Fruit fly (Drosophila melanogaster) whole organism, embryonic: ENCODE results near the gene CG9775.
A peak's percentile ranks its signal among the peaks of the same experiment; 100 is the strongest.

ENCODE experiments used
- B-H2 ChIP-seq: fragments of 200-800 bp; sonication (Bioruptor generic); optimal IDR thresholded peaks from 2 replicates; lab custom pipeline; 2018; ENCODE audit warnings: missing biosample characterization, mild to moderate bottlenecking, missing genetic modification characterization
- CG10959 ChIP-seq: fragments of 200-800 bp; sonication (Bioruptor generic); IDR thresholded peaks from 2 replicates; pipeline ENCODE4 v1.3.6; 2022; ENCODE audit warnings: missing biosample characterization, missing genetic modification characterization
- CG12744 ChIP-seq: fragments of 200-800 bp; sonication (Bioruptor generic); optimal IDR thresholded peaks from 2 replicates; lab custom pipeline; 2016; ENCODE audit warnings: missing biosample characterization, missing genetic modification characterization
- CG12769 ChIP-seq: fragments of 200-800 bp; sonication (Bioruptor generic); optimal IDR thresholded peaks from 2 replicates; lab custom pipeline; 2019; ENCODE audit warnings: missing biosample characterization, mild to moderate bottlenecking, missing genetic modification characterization, moderate library complexity
- CG1647 ChIP-seq: fragments of 200-800 bp; sonication (Bioruptor generic); optimal IDR thresholded peaks from 3 replicates; lab custom pipeline; 2016; ENCODE audit warnings: missing biosample characterization, missing genetic modification characterization
- CG17328 ChIP-seq: fragments of 200-800 bp; sonication (Bioruptor generic); IDR thresholded peaks from 2 replicates; pipeline ENCODE4 v1.3.6; 2022; ENCODE audit warnings: missing biosample characterization, missing genetic modification characterization
- CG17361 ChIP-seq: fragments of 200-800 bp; sonication (Bioruptor generic); IDR thresholded peaks from 3 replicates; pipeline ENCODE4 v1.3.6; 2022; ENCODE audit warnings: missing biosample characterization, missing genetic modification characterization
- CG17568 ChIP-seq: fragments of 200-800 bp; sonication (Bioruptor generic); optimal IDR thresholded peaks from 2 replicates; lab custom pipeline; 2018; ENCODE audit warnings: missing biosample characterization, mild to moderate bottlenecking, missing genetic modification characterization, moderate library complexity
- CG17802 ChIP-seq: fragments of 200-800 bp; sonication (Bioruptor generic); optimal IDR thresholded peaks from 2 replicates; lab custom pipeline; 2018; ENCODE audit warnings: missing biosample characterization, mild to moderate bottlenecking, missing genetic modification characterization, moderate library complexity
- CG17912 ChIP-seq: fragments of 200-800 bp; sonication (Bioruptor generic); optimal IDR thresholded peaks from 2 replicates; lab custom pipeline; 2018; ENCODE audit warnings: missing biosample characterization, mild to moderate bottlenecking, missing genetic modification characterization
- CG2116 ChIP-seq: fragments of 200-800 bp; sonication (Bioruptor generic); optimal IDR thresholded peaks from 3 replicates; lab custom pipeline; 2018; ENCODE audit warnings: missing biosample characterization, mild to moderate bottlenecking, missing genetic modification characterization
- CG2889 ChIP-seq: fragments of 200-800 bp; sonication (Bioruptor generic); IDR thresholded peaks from 3 replicates; pipeline ENCODE4 v1.3.6; 2022; ENCODE audit warnings: missing biosample characterization, missing genetic modification characterization
- CG31388 ChIP-seq: fragments of 200-800 bp; sonication (Bioruptor generic); optimal IDR thresholded peaks from 2 replicates; lab custom pipeline; 2016; ENCODE audit warnings: missing biosample characterization, missing genetic modification characterization
- CG3281 ChIP-seq: fragments of 200-800 bp; sonication (Bioruptor generic); optimal IDR thresholded peaks from 3 replicates; lab custom pipeline; 2017; ENCODE audit warnings: missing biosample characterization, mild to moderate bottlenecking, missing genetic modification characterization
- CG34376 ChIP-seq: fragments of 200-800 bp; sonication (Bioruptor generic); optimal IDR thresholded peaks from 2 replicates; lab custom pipeline; 2018; ENCODE audit warnings: missing biosample characterization, mild to moderate bottlenecking, missing genetic modification characterization
- CG4854 ChIP-seq: fragments of 200-800 bp; sonication (Bioruptor generic); optimal IDR thresholded peaks from 2 replicates; lab custom pipeline; 2016; ENCODE audit warnings: missing biosample characterization, missing genetic modification characterization, inconsistent platforms
- CG7556 ChIP-seq: fragments of 200-800 bp; sonication (Bioruptor generic); optimal IDR thresholded peaks from 2 replicates; lab custom pipeline; 2017; ENCODE audit warnings: missing biosample characterization, mild to moderate bottlenecking, missing genetic modification characterization
- CG7963 ChIP-seq: fragments of 200-800 bp; sonication (Bioruptor generic); IDR thresholded peaks from 3 replicates; pipeline ENCODE4 v1.3.6; 2022; ENCODE audit warnings: missing biosample characterization, missing genetic modification characterization; ENCODE audit not compliant: partially characterized antibody
- CG9437 ChIP-seq: fragments of 200-800 bp; sonication (Bioruptor generic); optimal IDR thresholded peaks from 2 replicates; lab custom pipeline; 2018; ENCODE audit warnings: missing biosample characterization, mild to moderate bottlenecking, missing genetic modification characterization
- CTCF ChIP-seq: fragments of 200-800 bp; sonication (Bioruptor generic); optimal IDR thresholded peaks from 2 replicates; lab custom pipeline; 2017; ENCODE audit warnings: missing biosample characterization, mild to moderate bottlenecking, missing genetic modification characterization, moderate library complexity
- D19A ChIP-seq: fragments of 200-800 bp; optimal IDR thresholded peaks from 3 replicates; lab custom pipeline; 2019; ENCODE audit warnings: missing biosample characterization, mild to moderate bottlenecking, missing genetic modification characterization, moderate library complexity
- Dbx ChIP-seq: fragments of 200-800 bp; sonication (Bioruptor generic); IDR thresholded peaks from 3 replicates; pipeline ENCODE4 v1.3.6; 2022; ENCODE audit warnings: missing biosample characterization, missing genetic modification characterization
- Dfd ChIP-seq, 2 experiments: fragments of >200 bp; optimal IDR thresholded peaks; 2 replicates each; lab custom pipeline; 2017; ENCODE audit warnings: missing biosample characterization in 2 of 2, missing genetic modification characterization in 2 of 2
- H15 ChIP-seq: fragments of 200-800 bp; sonication (Bioruptor generic); IDR thresholded peaks from 3 replicates; pipeline ENCODE4 v1.3.6; 2022; ENCODE audit warnings: missing biosample characterization, missing genetic modification characterization
- HHEX ChIP-seq: fragments of 200-800 bp; sonication (Bioruptor generic); optimal IDR thresholded peaks from 3 replicates; lab custom pipeline; 2017; ENCODE audit warnings: missing biosample characterization, mild to moderate bottlenecking, missing genetic modification characterization, missing genetic modification reagents
- Hmx ChIP-seq: fragments of 200-800 bp; sonication (Bioruptor generic); optimal IDR thresholded peaks from 2 replicates; lab custom pipeline; 2016; ENCODE audit warnings: missing biosample characterization, missing genetic modification characterization
- Hr78 ChIP-seq, 2 experiments: fragments of 200-800 bp in 1 of 2; fragments of >200 bp in 1 of 2; sonication (Bioruptor generic) in 1 of 2; optimal IDR thresholded peaks; 2 replicates each; lab custom pipeline; 2017 to 2019; ENCODE audit warnings: missing biosample characterization in 2 of 2, missing genetic modification characterization in 2 of 2, mild to moderate bottlenecking in 1 of 2, moderate library complexity in 1 of 2
- Mad ChIP-seq: fragments of 200-800 bp; sonication (Bioruptor generic); optimal IDR thresholded peaks from 2 replicates; lab custom pipeline; 2016; ENCODE audit warnings: missing biosample characterization, missing genetic modification characterization
- Mrtf ChIP-seq: fragments of 200-800 bp; sonication (Bioruptor generic); IDR thresholded peaks from 3 replicates; pipeline ENCODE4 v1.3.6; 2022; ENCODE audit warnings: missing biosample characterization, missing genetic modification characterization
- Myb ChIP-seq: fragments of 200-800 bp; sonication (Bioruptor generic); optimal IDR thresholded peaks from 2 replicates; lab custom pipeline; 2016; ENCODE audit warnings: missing biosample characterization, missing genetic modification characterization
- NC2α ChIP-seq: fragments of 200-800 bp; sonication (Bioruptor generic); optimal IDR thresholded peaks from 2 replicates; lab custom pipeline; 2016; ENCODE audit warnings: missing biosample characterization, missing genetic modification characterization
- Sin3A ChIP-seq: fragments of >200 bp; optimal IDR thresholded peaks from 2 replicates; lab custom pipeline; 2018
- TFAM ChIP-seq: fragments of 200-800 bp; sonication (Bioruptor generic); optimal IDR thresholded peaks from 2 replicates; lab custom pipeline; 2017; ENCODE audit warnings: missing biosample characterization, missing genetic modification characterization, inconsistent platforms
- Vsx1 ChIP-seq: fragments of 200-800 bp; sonication (Bioruptor generic); optimal IDR thresholded peaks from 2 replicates; lab custom pipeline; 2017; ENCODE audit warnings: missing biosample characterization, mild to moderate bottlenecking, missing genetic modification characterization, missing genetic modification reagents
- ato ChIP-seq: fragments of 200-800 bp; sonication (Bioruptor generic); IDR thresholded peaks from 2 replicates; pipeline ENCODE4 v1.3.6; 2022; ENCODE audit warnings: missing biosample characterization, missing genetic modification characterization; ENCODE audit not compliant: partially characterized antibody
- bigmax ChIP-seq: fragments of 200-800 bp; sonication (Bioruptor generic); optimal IDR thresholded peaks from 2 replicates; lab custom pipeline; 2018; ENCODE audit warnings: missing biosample characterization, mild to moderate bottlenecking, missing genetic modification characterization
- btn ChIP-seq: fragments of 200-800 bp; sonication (Bioruptor generic); optimal IDR thresholded peaks from 2 replicates; lab custom pipeline; 2016; ENCODE audit warnings: missing biosample characterization, missing genetic modification characterization
- cad ChIP-seq: fragments of >200 bp; optimal IDR thresholded peaks from 2 replicates; lab custom pipeline; 2017; ENCODE audit warnings: missing biosample characterization, missing genetic modification characterization
- cato ChIP-seq: fragments of 200-800 bp; sonication (Bioruptor generic); optimal IDR thresholded peaks from 2 replicates; lab custom pipeline; 2016; ENCODE audit warnings: missing biosample characterization, missing genetic modification characterization, borderline replicate concordance
- dmrt99B ChIP-seq: fragments of 200-800 bp; sonication (Bioruptor generic); optimal IDR thresholded peaks from 2 replicates; lab custom pipeline; 2018; ENCODE audit warnings: missing biosample characterization, mild to moderate bottlenecking, missing genetic modification characterization, moderate library complexity
- gcm ChIP-seq: fragments of 200-800 bp; sonication (Bioruptor generic); optimal IDR thresholded peaks from 2 replicates; lab custom pipeline; 2019; ENCODE audit warnings: missing biosample characterization, mild to moderate bottlenecking, missing genetic modification characterization, moderate library complexity
- ind ChIP-seq: fragments of 200-800 bp; sonication (Bioruptor generic); optimal IDR thresholded peaks from 3 replicates; lab custom pipeline; 2016; ENCODE audit warnings: missing biosample characterization, missing genetic modification characterization
- insv ChIP-seq, 2 experiments: fragments of 200-800 bp; sonication (Bioruptor generic); optimal IDR thresholded peaks; 3 replicates each; lab custom pipeline; 2016 to 2018; ENCODE audit warnings: missing biosample characterization in 2 of 2, missing genetic modification characterization in 2 of 2
- lmd ChIP-seq: fragments of 200-800 bp; sonication (Bioruptor generic); IDR thresholded peaks from 2 replicates; pipeline ENCODE4 v1.3.6; 2022; ENCODE audit warnings: missing biosample characterization, missing genetic modification characterization
- onecut ChIP-seq: fragments of 200-800 bp; sonication (Bioruptor generic); IDR thresholded peaks from 2 replicates; pipeline ENCODE4 v1.3.6; 2022; ENCODE audit warnings: missing biosample characterization, missing genetic modification characterization
- pnt ChIP-seq: fragments of 200-800 bp; sonication (Bioruptor generic); optimal IDR thresholded peaks from 3 replicates; lab custom pipeline; 2016; ENCODE audit warnings: missing biosample characterization, missing genetic modification characterization
- psq ChIP-seq: fragments of 200-800 bp; sonication (Bioruptor generic); optimal IDR thresholded peaks from 2 replicates; lab custom pipeline; 2017; ENCODE audit warnings: missing biosample characterization, missing genetic modification characterization
- pum ChIP-seq: fragments of 200-800 bp; sonication (Bioruptor generic); optimal IDR thresholded peaks from 2 replicates; lab custom pipeline; 2016; ENCODE audit warnings: missing biosample characterization, missing genetic modification characterization
- slp2 ChIP-seq: fragments of 200-800 bp; sonication (Bioruptor generic); optimal IDR thresholded peaks from 2 replicates; lab custom pipeline; 2016; ENCODE audit warnings: missing biosample characterization, missing genetic modification characterization
- sob ChIP-seq: fragments of 200-800 bp; sonication (Bioruptor generic); IDR thresholded peaks from 2 replicates; pipeline ENCODE4 v1.3.6; 2022; ENCODE audit warnings: missing biosample characterization, missing genetic modification characterization
- stwl ChIP-seq: fragments of 200-800 bp; sonication (Bioruptor generic); optimal IDR thresholded peaks from 3 replicates; lab custom pipeline; 2018; ENCODE audit warnings: missing biosample characterization, mild to moderate bottlenecking, missing genetic modification characterization, moderate library complexity
- trem ChIP-seq: fragments of 200-800 bp; optimal IDR thresholded peaks from 3 replicates; lab custom pipeline; 2019; ENCODE audit warnings: missing biosample characterization, mild to moderate bottlenecking, missing genetic modification characterization, moderate library complexity

The CG9775 gene

dm6 chr3R:4663068-4663467, 21.4 kb upstream of the CG9775 start (continued):
- TF ChIP-seq dmrt99B, result peak; percentile 91
- peak; percentile 59 for TF ChIP-seq stwl (tag; lab: Kevin White, UChicago)
- TF ChIP-seq pum (GFP tag; lab: Kevin White, UChicago), result peak; percentile 84
- TF ChIP-seq CTCF (GFP tag; lab: Kevin White, UChicago), result peak; percentile 33
- no peak for TF ChIP-seq Sin3A (lab: Kevin White, UChicago)
- TF ChIP-seq CG17361 (GFP tag; lab: Robert Waterston, UW), result peak; percentile 91
- TF ChIP-seq bigmax (GFP tag; lab: Kevin White, UChicago), result no peak
- peak; percentile 58 for TF ChIP-seq CG17802 (tag; lab: Kevin White, UChicago)
- peak; percentile 86 for TF ChIP-seq D19A
- TF ChIP-seq HHEX (GFP tag; lab: Kevin White, UChicago), result peak; percentile 39
- peak; percentile 77 for TF ChIP-seq lmd (GFP tag; lab: Robert Waterston, UW)
- peak; percentile 61 for TF ChIP-seq CG31388
- peak; percentile 21 for TF ChIP-seq cato (GFP tag; lab: Kevin White, UChicago)
- no peak for TF ChIP-seq CG7963 (GFP tag; lab: Robert Waterston, UW)
- peak; percentile 64 for TF ChIP-seq CG1647 (GFP tag; lab: Kevin White, UChicago)
- no peak for TF ChIP-seq CG12744
- no peak for TF ChIP-seq insv (GFP tag; optimal IDR thresholded peaks at IDR 0.05; lab: Kevin White, UChicago)
- TF ChIP-seq CG17328 (GFP tag; lab: Robert Waterston, UW), result peak; percentile 84
- peak; percentile 56; the same call in 1 of the 3 replicates for TF ChIP-seq Mrtf (GFP tag; lab: Robert Waterston, UW)
- TF ChIP-seq cad (GFP tag; lab: Kevin White, UChicago), result no peak
- no peak for TF ChIP-seq CG17912 (GFP tag; lab: Kevin White, UChicago)
- TF ChIP-seq CG10959 (GFP tag; lab: Robert Waterston, UW), result peak; percentile 92
- peak; percentile 76 for TF ChIP-seq onecut (GFP tag; lab: Robert Waterston, UW)
- no peak for TF ChIP-seq Dbx (GFP tag; lab: Robert Waterston, UW)
- TF ChIP-seq CG3281 (GFP tag; lab: Kevin White, UChicago), result peak; percentile 60
- peak; percentile 41 for TF ChIP-seq CG9437 (GFP tag; lab: Kevin White, UChicago)
- no peak for TF ChIP-seq Dfd (GFP tag; optimal IDR thresholded peaks at IDR 0.05; lab: Kevin White, UChicago)
- TF ChIP-seq CG12769 (tag; lab: Kevin White, UChicago), result peak; percentile 49
- TF ChIP-seq CG17568 (GFP tag; lab: Kevin White, UChicago), result peak; percentile 54
- peak; percentile 71 for TF ChIP-seq ind (GFP tag; lab: Kevin White, UChicago)
- TF ChIP-seq pnt (GFP tag; lab: Kevin White, UChicago), result peak; percentile 79
- TF ChIP-seq slp2, result peak; percentile 39
- peak; percentile 22 for TF ChIP-seq Myb (GFP tag; lab: Kevin White, UChicago)
- TF ChIP-seq trem (tag; lab: Kevin White, UChicago), result peak; percentile 92
- TF ChIP-seq CG7556 (GFP tag; lab: Kevin White, UChicago), result peak; percentile 78
- peak; percentile 25 for TF ChIP-seq CG2116 (GFP tag; lab: Kevin White, UChicago)
- peak; percentile 75 for TF ChIP-seq CG4854 (GFP tag; lab: Kevin White, UChicago)
- peak; percentile 73 for TF ChIP-seq sob (GFP tag; lab: Robert Waterston, UW)
- no peak for TF ChIP-seq ato (GFP tag; lab: Robert Waterston, UW)
- peak; percentile 48 for TF ChIP-seq TFAM
- TF ChIP-seq H15 (GFP tag; lab: Robert Waterston, UW), result peak; percentile 78; the same call in 2 of the 3 replicates
- peak in 1 of 2 experiments; percentile 23 for TF ChIP-seq Hr78 (GFP tag; optimal IDR thresholded peaks at IDR 0.05; lab: Kevin White, UChicago)
- no peak for TF ChIP-seq psq (GFP tag; lab: Kevin White, UChicago)
- TF ChIP-seq Vsx1 (GFP tag; lab: Kevin White, UChicago), result peak; percentile 88
- peak; percentile 25 for TF ChIP-seq Hmx (GFP tag; lab: Kevin White, UChicago)
- TF ChIP-seq btn (GFP tag; lab: Kevin White, UChicago), result peak; percentile 39
- 0 out of 3 replicates have a peak, but pooled peaks have one; percentile 56 for TF ChIP-seq CG2889
- TF ChIP-seq CG34376 (GFP tag; lab: Kevin White, UChicago), result no peak
- TF ChIP-seq NC2α (GFP tag; lab: Kevin White, UChicago), result no peak
- no peak for TF ChIP-seq Mad
- no peak for TF ChIP-seq B-H2 (GFP tag; lab: Kevin White, UChicago)
- peak; percentile 80 for TF ChIP-seq gcm (GFP tag; lab: Kevin White, UChicago)
